Worm (Caenorhabditis elegans): ENCODE data around the gene H13N06.7.

The H13N06.7 gene

DNA sequence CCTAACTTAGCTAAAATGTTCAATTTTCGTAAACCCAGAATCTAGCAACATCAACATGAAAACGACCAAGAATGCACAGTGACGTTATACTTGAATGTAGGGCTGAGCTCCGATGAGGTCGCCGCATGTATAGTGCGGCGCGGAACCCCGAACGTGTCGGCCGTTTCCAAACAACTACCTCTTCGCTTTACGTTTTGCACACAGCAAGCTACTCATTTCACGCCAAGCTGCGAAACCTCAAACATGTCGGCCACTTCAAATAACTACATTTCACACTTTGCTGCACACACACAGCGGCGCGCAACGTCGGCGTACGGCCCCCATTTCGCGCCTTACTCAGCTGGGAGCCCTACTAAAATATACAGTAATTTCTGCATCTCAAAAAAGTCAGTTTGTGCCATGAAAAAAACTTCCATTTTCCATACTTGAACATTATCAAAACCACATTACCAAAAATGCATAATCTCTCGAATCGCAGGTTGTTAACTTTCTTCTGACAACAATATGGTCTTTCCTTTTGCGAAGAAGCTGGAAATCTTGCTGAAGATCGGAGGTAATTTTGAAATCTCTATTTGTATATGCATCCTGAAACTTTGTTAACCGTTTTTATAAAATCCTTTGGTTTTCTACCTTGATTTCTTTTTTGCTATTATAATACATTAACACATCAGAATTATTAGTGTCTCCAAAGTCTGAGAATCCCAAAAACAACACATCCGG is at the start of gene H13N06.7:
TSS of gene H13N06.7 (plus strand) at position 670 of the 720 bp plus-strand sequence.
- TF ChIP-seq snpc-4 (GFP tag; optimal IDR thresholded peaks at IDR 0.05) (no peak), snpc-4 (tag; optimal IDR thresholded peaks at IDR 0.05) (peak in 2 of 4 experiments; percentile 59 to 76), ceh-58 (GFP tag; IDR thresholded peaks at IDR 0.05) (no peak)

ce11 chrX:15465050-15465449 is 37.9 kb upstream of the H13N06.7 start:
- TF ChIP-seq C17E4.6 (GFP tag; IDR thresholded peaks at IDR 0.05) (no peak), nhr-90 (tag; optimal IDR thresholded peaks at IDR 0.05) (no peak), attf-5 (GFP tag; optimal IDR thresholded peaks at IDR 0.05) (no peak), tbp1 (GFP tag; optimal IDR thresholded peaks at IDR 0.05) (no peak), cebp-1 (GFP tag; IDR thresholded peaks at IDR 0.05) (no peak), cebp-1 (tag; optimal IDR thresholded peaks at IDR 0.05) (no peak), K11D2.4 (GFP tag; IDR thresholded peaks at IDR 0.05) (no peak)

- TF ChIP-seq ztf-22 (GFP tag; optimal IDR thresholded peaks at IDR 0.05) (no peak), lsl-1 (GFP tag; optimal IDR thresholded peaks at IDR 0.05) (no peak), T07F8.4 (tag; optimal IDR thresholded peaks at IDR 0.05) (no peak), madf-6 (GFP tag; IDR thresholded peaks at IDR 0.05) (no peak), F55B11.4 (tag; optimal IDR thresholded peaks at IDR 0.05; ENCODE audit: borderline replicate concordance, insufficient read depth) (no peak), nhr-120 (GFP tag; IDR thresholded peaks at IDR 0.05) (no peak), lag-1 (GFP tag; IDR thresholded peaks at IDR 0.05) (no peak), rcor-1 (GFP tag; IDR thresholded peaks at IDR 0.05) (no peak), lir-1 (GFP tag; conservative IDR thresholded peaks at IDR 0.05) (no peak), F23B12.7 (tag; optimal IDR thresholded peaks at IDR 0.05; ENCODE audit: insufficient read depth) (no peak), F39B2.1 (GFP tag; IDR thresholded peaks at IDR 0.05) (no peak), tlf-1 (GFP tag; optimal IDR thresholded peaks at IDR 0.05) (no peak), gei-17 (GFP tag; optimal IDR thresholded peaks at IDR 0.05) (no peak), repo-1 (tag; optimal IDR thresholded peaks at IDR 0.05) (no peak), hmg-20 (GFP tag; IDR thresholded peaks at IDR 0.05) (no peak), ceh-40 (GFP tag; IDR thresholded peaks at IDR 0.05) (no peak), nfya-2 (GFP tag; IDR thresholded peaks at IDR 0.05) (no peak), C17E4.6 (GFP tag; IDR thresholded peaks at IDR 0.05) (no peak)
Observed at ce11 chrX:15466032-15466431, 36.9 kb upstream of the H13N06.7 start, which contains the start of gene sprr-1. Gene sprr-1 (plus strand): TSS chrX:15466300.

DNA sequence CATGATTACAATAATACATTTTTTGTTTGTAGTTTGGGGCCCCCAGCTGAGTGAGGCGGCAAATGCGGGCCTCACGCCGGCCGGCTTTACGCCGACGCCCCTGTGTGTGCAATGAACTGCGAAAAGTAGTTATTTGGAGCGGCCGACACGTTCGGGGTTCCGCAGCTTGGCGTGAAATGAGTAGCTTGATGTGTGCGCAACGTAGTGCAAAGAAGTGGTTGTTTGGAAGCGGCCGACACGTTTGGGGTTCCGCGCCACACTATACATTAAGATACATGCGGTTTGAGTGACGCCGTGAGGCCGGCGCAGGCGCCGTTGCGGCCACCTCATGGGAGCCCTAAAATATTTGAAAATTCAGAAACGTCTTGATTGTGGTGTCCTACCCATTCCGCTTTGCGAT is 34.3 kb upstream of the H13N06.7 start:
- no peak for TF ChIP-seq Y67H2A.10 (GFP tag; conservative IDR thresholded peaks at IDR 0.05)
- no peak for TF ChIP-seq nhr-179 (tag; optimal IDR thresholded peaks at IDR 0.05)
- no peak for TF ChIP-seq snpc-4 (GFP tag; optimal IDR thresholded peaks at IDR 0.05)
- TF ChIP-seq snpc-4 (tag; optimal IDR thresholded peaks at IDR 0.05): peak in 2 of 4 experiments; percentile 81 to 87
- TF ChIP-seq zfh-2 (GFP tag; conservative IDR thresholded peaks at IDR 0.05): peak; percentile 42; the same call in 1 of the 2 replicates
- TF ChIP-seq egl-44 (GFP tag; IDR thresholded peaks at IDR 0.05): no peak

DNA sequence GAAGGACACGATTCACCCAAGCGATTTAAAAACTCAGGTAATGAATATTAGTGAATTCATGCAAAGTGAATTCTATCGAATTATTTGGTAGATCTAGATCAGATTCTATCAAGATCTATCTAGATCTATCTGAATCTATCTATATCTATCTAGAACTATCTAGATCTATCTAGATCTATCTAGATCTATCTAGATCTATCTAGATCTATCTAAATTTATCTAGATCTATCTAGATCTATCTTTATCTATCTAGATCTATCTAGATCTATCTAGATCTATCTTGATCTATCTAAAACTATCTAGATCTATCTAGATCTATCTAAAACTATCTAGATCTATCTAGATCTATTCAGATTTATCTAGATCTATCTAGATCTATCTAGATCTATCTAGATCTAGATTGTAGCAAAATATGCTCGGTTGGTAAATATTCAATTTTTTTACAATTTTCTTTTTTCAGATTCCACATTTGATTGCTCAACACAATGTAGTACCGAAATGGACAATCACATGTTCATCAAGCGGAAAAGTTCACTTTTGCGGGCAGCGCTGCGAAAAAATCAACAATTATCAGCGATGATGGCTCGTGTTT is 32.9 kb upstream of the H13N06.7 start:
- TF ChIP-seq F52B5.7 (tag; optimal IDR thresholded peaks at IDR 0.05) (no peak), hlh-26 (GFP tag; conservative IDR thresholded peaks at IDR 0.05) (no peak), pha-4 (tag; optimal IDR thresholded peaks at IDR 0.05) (no peak), F10E7.11 (tag; optimal IDR thresholded peaks at IDR 0.05) (no peak), rec-8 (tag; optimal IDR thresholded peaks at IDR 0.05) (no peak), egrh-3 (GFP tag; IDR thresholded peaks at IDR 0.05) (no peak)
